Fruit fly (Drosophila melanogaster): ENCODE results near the gene CG31091.

The CG31091 gene

DNA sequence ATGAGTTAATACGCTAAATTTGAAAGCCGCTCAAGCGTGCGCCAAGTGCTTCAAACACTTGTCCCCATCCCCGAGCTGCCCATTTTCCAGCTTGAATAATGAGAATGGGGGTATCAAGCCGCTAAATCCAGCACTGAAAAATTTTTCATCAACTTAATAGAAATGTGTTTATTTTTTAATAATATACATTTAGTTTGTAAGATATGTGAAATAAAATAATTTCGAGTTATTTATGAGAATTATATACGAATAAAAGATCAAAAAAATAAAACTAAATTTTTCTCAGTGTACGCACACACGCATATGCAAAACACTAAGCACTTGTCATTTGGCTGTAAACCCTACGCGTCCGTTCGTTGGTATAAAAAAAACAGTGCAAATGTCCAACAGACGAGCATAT is 44.9 kb upstream of the CG31091 start:
- peak; percentile 51 for TF ChIP-seq Hmr (GFP tag; optimal IDR thresholded peaks at IDR 0.05)
- peak; percentile 14 for TF ChIP-seq scrt (GFP tag; optimal IDR thresholded peaks at IDR 0.05)
- TF ChIP-seq exex (tag; optimal IDR thresholded peaks at IDR 0.05), result no peak
- peak; percentile 28 for TF ChIP-seq unpg (GFP tag; optimal IDR thresholded peaks at IDR 0.05)
- TF ChIP-seq CG11695 (GFP tag; IDR thresholded peaks at IDR 0.05), result 0 out of 3 replicates have a peak, but pooled peaks have one; percentile 45
- peak; percentile 22 for TF ChIP-seq PHDP (tag; optimal IDR thresholded peaks at IDR 0.05)
- TF ChIP-seq dysf (GFP tag; IDR thresholded peaks at IDR 0.05), result peak; percentile 54; the same call in 1 of the 3 replicates
- 0 out of 2 replicates have a peak, but pooled peaks have one; percentile 12 for TF ChIP-seq CG11247 (GFP tag; IDR thresholded peaks at IDR 0.05)
- no peak for TF ChIP-seq CG12236 (GFP tag; optimal IDR thresholded peaks at IDR 0.05)
- TF ChIP-seq her (GFP tag; optimal IDR thresholded peaks at IDR 0.05), result no peak
- no peak for TF ChIP-seq CG16779 (GFP tag; IDR thresholded peaks at IDR 0.05)
- no peak for TF ChIP-seq CG1024 (GFP tag; IDR thresholded peaks at IDR 0.05)
- TF ChIP-seq HLH3B (GFP tag; IDR thresholded peaks at IDR 0.05), result peak; percentile 52
- TF ChIP-seq row (GFP tag; IDR thresholded peaks at IDR 0.05), result peak; percentile 35; the same call in 1 of the 3 replicates
- TF ChIP-seq Hand (GFP tag; optimal IDR thresholded peaks at IDR 0.05), result no peak
- no peak for TF ChIP-seq wek (GFP tag; optimal IDR thresholded peaks at IDR 0.05)
- peak; percentile 29 for TF ChIP-seq caup (GFP tag; optimal IDR thresholded peaks at IDR 0.05; ENCODE audit: severe bottlenecking)
- 0 out of 2 replicates have a peak, but pooled peaks have one; percentile 35 for TF ChIP-seq vvl (GFP tag; IDR thresholded peaks at IDR 0.05)
- TF ChIP-seq Eip74EF (GFP tag; optimal IDR thresholded peaks at IDR 0.05), result no peak
- peak; percentile 47 for TF ChIP-seq CG14441 (GFP tag; IDR thresholded peaks at IDR 0.05)
- TF ChIP-seq MTF-1 (GFP tag; optimal IDR thresholded peaks at IDR 0.05; ENCODE audit: borderline replicate concordance), result no peak
- peak; percentile 49; the same call in 1 of the 2 replicates for TF ChIP-seq slbo (GFP tag; IDR thresholded peaks at IDR 0.05)
- TF ChIP-seq Ptx1 (GFP tag; IDR thresholded peaks at IDR 0.05), result peak; percentile 16; the same call in 1 of the 2 replicates
- peak; percentile 37 for TF ChIP-seq CG2678 (tag; optimal IDR thresholded peaks at IDR 0.05)
- no peak for TF ChIP-seq CG6683 (GFP tag; optimal IDR thresholded peaks at IDR 0.05)
- TF ChIP-seq sim (GFP tag; IDR thresholded peaks at IDR 0.05), result no peak
- TF ChIP-seq CG7839 (tag; optimal IDR thresholded peaks at IDR 0.05), result peak; percentile 33
- TF ChIP-seq ranshi (GFP tag; IDR thresholded peaks at IDR 0.05), result peak; percentile 16; the same call in 1 of the 2 replicates
- TF ChIP-seq CG32532 (GFP tag; IDR thresholded peaks at IDR 0.05), result peak; percentile 30
- peak; percentile 32 for TF ChIP-seq grau (tag; optimal IDR thresholded peaks at IDR 0.05)
- TF ChIP-seq crp (GFP tag; optimal IDR thresholded peaks at IDR 0.05), result no peak
- no peak for TF ChIP-seq lbe (GFP tag; optimal IDR thresholded peaks at IDR 0.05)
- peak; percentile 26 for TF ChIP-seq CG15514 (GFP tag; optimal IDR thresholded peaks at IDR 0.05)
- peak; percentile 25 for TF ChIP-seq CG10147 (GFP tag; optimal IDR thresholded peaks at IDR 0.05)
- no peak for TF ChIP-seq luna (GFP tag; optimal IDR thresholded peaks at IDR 0.05)
- TF ChIP-seq ewg (GFP tag; optimal IDR thresholded peaks at IDR 0.05), result peak; percentile 12
- no peak for TF ChIP-seq croc (GFP tag; conservative IDR thresholded peaks at IDR 0.05)
- TF ChIP-seq Rfx (GFP tag; IDR thresholded peaks at IDR 0.05), result peak; percentile 48; the same call in 1 of the 2 replicates
- 0 out of 2 replicates have a peak, but pooled peaks have one; percentile 15 for TF ChIP-seq stc (GFP tag; IDR thresholded peaks at IDR 0.05)
- peak; percentile 76 for TF ChIP-seq CG18599 (GFP tag; optimal IDR thresholded peaks at IDR 0.05)
- TF ChIP-seq Drgx (GFP tag; IDR thresholded peaks at IDR 0.05), result peak; percentile 48; the same call in 1 of the 2 replicates
- peak; percentile 14 for TF ChIP-seq Fer3 (tag; optimal IDR thresholded peaks at IDR 0.05)
- TF ChIP-seq eve (GFP tag; optimal IDR thresholded peaks at IDR 0.05), result peak in 1 of 2 experiments; percentile 41
- no peak for TF ChIP-seq pan (optimal IDR thresholded peaks at IDR 0.05)
- TF ChIP-seq pan (GFP tag; optimal IDR thresholded peaks at IDR 0.05 in 1 of 2, IDR thresholded peaks at IDR 0.05 in 1 of 2), result peak in 1 of 2 experiments; percentile 40
- no peak for TF ChIP-seq Rx (GFP tag; IDR thresholded peaks at IDR 0.05)
- peak; percentile 5 for TF ChIP-seq ind (GFP tag; optimal IDR thresholded peaks at IDR 0.05)
- peak in 1 of 2 experiments; percentile 44 for TF ChIP-seq Hr51 (GFP tag; optimal IDR thresholded peaks at IDR 0.05)
- TF ChIP-seq hth (optimal IDR thresholded peaks at IDR 0.05), result no peak
- TF ChIP-seq ssp (GFP tag; IDR thresholded peaks at IDR 0.05), result peak; percentile 17; the same call in 1 of the 2 replicates
